Fruit fly (Drosophila melanogaster) whole organism, embryonic: ENCODE results near the gene CG6607.

Source experiments
- Abd-B ChIP-seq: fragments of 200-800 bp; sonication (Bioruptor generic); optimal IDR thresholded peaks from 2 replicates; lab custom pipeline; 2018; ENCODE audit warnings: missing biosample characterization, mild to moderate bottlenecking, missing genetic modification characterization, moderate library complexity
- Asciz ChIP-seq: fragments of 200-800 bp; sonication (Bioruptor generic); optimal IDR thresholded peaks from 2 replicates; lab custom pipeline; 2017; ENCODE audit warnings: missing biosample characterization, mild to moderate bottlenecking, missing genetic modification characterization, missing genetic modification reagents
- B-H2 ChIP-seq: fragments of 200-800 bp; sonication (Bioruptor generic); optimal IDR thresholded peaks from 2 replicates; lab custom pipeline; 2018; ENCODE audit warnings: missing biosample characterization, mild to moderate bottlenecking, missing genetic modification characterization
- C15 ChIP-seq: fragments of 200-800 bp; sonication (Bioruptor generic); IDR thresholded peaks from 3 replicates; pipeline ENCODE4 v1.3.6; 2022; ENCODE audit warnings: missing biosample characterization, missing genetic modification characterization
- CG1024 ChIP-seq: fragments of 200-800 bp; sonication (Bioruptor generic); IDR thresholded peaks from 2 replicates; pipeline ENCODE4 v1.3.6; 2022; ENCODE audit warnings: missing biosample characterization, missing genetic modification characterization
- CG10543 ChIP-seq: fragments of 200-800 bp; sonication (Bioruptor generic); optimal IDR thresholded peaks from 3 replicates; lab custom pipeline; 2017; ENCODE audit warnings: missing biosample characterization, mild to moderate bottlenecking, missing genetic modification characterization, moderate library complexity
- CG11696 ChIP-seq: fragments of 200-800 bp; sonication (Bioruptor generic); IDR thresholded peaks from 2 replicates; pipeline ENCODE4 v1.3.6; 2022; ENCODE audit warnings: missing biosample characterization, missing genetic modification characterization
- CG11723 ChIP-seq: fragments of 200-800 bp; sonication (Bioruptor generic); optimal IDR thresholded peaks from 2 replicates; lab custom pipeline; 2017; ENCODE audit warnings: missing biosample characterization, mild to moderate bottlenecking, missing genetic modification characterization
- CG14965 ChIP-seq: fragments of 200-800 bp; sonication (Bioruptor generic); optimal IDR thresholded peaks from 2 replicates; lab custom pipeline; 2016; ENCODE audit warnings: missing biosample characterization, missing genetic modification characterization, borderline replicate concordance
- CG16779 ChIP-seq: fragments of 200-800 bp; sonication (Bioruptor generic); IDR thresholded peaks from 2 replicates; pipeline ENCODE4 v1.3.6; 2022; ENCODE audit warnings: missing biosample characterization, missing genetic modification characterization
- CG16813 ChIP-seq: fragments of 200-800 bp; sonication (Bioruptor generic); IDR thresholded peaks from 3 replicates; pipeline ENCODE4 v1.3.6; 2022; ENCODE audit warnings: missing biosample characterization, missing genetic modification characterization; ENCODE audit not compliant: partially characterized antibody
- CG17829 ChIP-seq: fragments of 200-800 bp; optimal IDR thresholded peaks from 2 replicates; lab custom pipeline; 2019; ENCODE audit warnings: missing biosample characterization, mild to moderate bottlenecking, missing genetic modification characterization, moderate library complexity
- CG2199 ChIP-seq: fragments of 200-800 bp; sonication (Bioruptor generic); IDR thresholded peaks from 3 replicates; pipeline ENCODE4 v1.3.6; 2022; ENCODE audit warnings: missing biosample characterization, missing genetic modification characterization
- CG2202 ChIP-seq: fragments of 200-800 bp; sonication (Bioruptor generic); optimal IDR thresholded peaks from 2 replicates; lab custom pipeline; 2018; ENCODE audit warnings: missing biosample characterization, mild to moderate bottlenecking, missing genetic modification characterization
- CG2712 ChIP-seq: fragments of 200-800 bp; optimal IDR thresholded peaks from 3 replicates; lab custom pipeline; 2019; ENCODE audit warnings: missing biosample characterization, mild to moderate bottlenecking, missing genetic modification characterization, moderate library complexity
- CG31224 ChIP-seq: fragments of 200-800 bp; sonication (Bioruptor generic); IDR thresholded peaks from 2 replicates; pipeline ENCODE4 v1.3.6; 2022; ENCODE audit warnings: missing biosample characterization, missing genetic modification characterization
- CG5180 ChIP-seq: fragments of 200-800 bp; sonication (Bioruptor generic); optimal IDR thresholded peaks from 3 replicates; lab custom pipeline; 2017; ENCODE audit warnings: missing biosample characterization, missing genetic modification characterization, mild to moderate bottlenecking, moderate library complexity, missing genetic modification reagents
- CG6175 ChIP-seq: fragments of 200-800 bp; sonication (Bioruptor generic); IDR thresholded peaks from 3 replicates; pipeline ENCODE4 v1.3.6; 2022; ENCODE audit warnings: missing biosample characterization, missing genetic modification characterization
- CG6813 ChIP-seq: fragments of 200-800 bp; sonication (Bioruptor generic); optimal IDR thresholded peaks from 2 replicates; lab custom pipeline; 2017; ENCODE audit warnings: missing biosample characterization, missing genetic modification characterization, mild to moderate bottlenecking, moderate library complexity, missing genetic modification reagents
- CG7928 ChIP-seq: fragments of 200-800 bp; sonication (Bioruptor generic); optimal IDR thresholded peaks from 2 replicates; lab custom pipeline; 2017; ENCODE audit warnings: missing biosample characterization, mild to moderate bottlenecking, missing genetic modification characterization
- Chrac-16 ChIP-seq: fragments of 200-800 bp; sonication (Bioruptor generic); optimal IDR thresholded peaks from 3 replicates; lab custom pipeline; 2016; ENCODE audit warnings: missing biosample characterization, missing genetic modification characterization
- Hand ChIP-seq: fragments of 200-800 bp; sonication (Bioruptor generic); optimal IDR thresholded peaks from 2 replicates; lab custom pipeline; 2017; ENCODE audit warnings: mild to moderate bottlenecking, missing biosample characterization, missing genetic modification reagents, missing genetic modification characterization
- Max ChIP-seq: fragments of 200-800 bp; sonication (Bioruptor generic); optimal IDR thresholded peaks from 2 replicates; lab custom pipeline; 2016; ENCODE audit warnings: missing biosample characterization, mild to moderate bottlenecking, missing genetic modification characterization
- Med ChIP-seq: fragments of 200-800 bp; sonication (Bioruptor generic); peaks from one replicate; lab custom pipeline; 2016; ENCODE audit warnings: missing biosample characterization, missing genetic modification characterization, mild to moderate bottlenecking, inconsistent platforms, moderate library complexity
- Mes4 ChIP-seq: fragments of 200-800 bp; sonication (Bioruptor generic); optimal IDR thresholded peaks from 2 replicates; lab custom pipeline; 2016; ENCODE audit warnings: missing biosample characterization, missing genetic modification characterization
- Rfx ChIP-seq: fragments of 200-800 bp; sonication (Bioruptor generic); IDR thresholded peaks from 2 replicates; pipeline ENCODE4 v1.3.6; 2022; ENCODE audit warnings: missing biosample characterization, missing genetic modification characterization
- Trl ChIP-seq, 3 experiments: fragments of >200 bp in 2 of 3; fragments of 200-800 bp in 1 of 3; sonication (Bioruptor generic) in 1 of 3; optimal IDR thresholded peaks; 2 replicates in 1 of 3; 3 replicates in 2 of 3; lab custom pipeline; 2016 to 2017; ENCODE audit warnings: missing biosample characterization in 1 of 3, missing genetic modification characterization in 1 of 3
- Vsx1 ChIP-seq: fragments of 200-800 bp; sonication (Bioruptor generic); optimal IDR thresholded peaks from 2 replicates; lab custom pipeline; 2017; ENCODE audit warnings: missing biosample characterization, mild to moderate bottlenecking, missing genetic modification characterization, missing genetic modification reagents
- ac ChIP-seq: fragments of 200-800 bp; sonication (Bioruptor generic); optimal IDR thresholded peaks from 3 replicates; lab custom pipeline; 2017; ENCODE audit warnings: missing biosample characterization, mild to moderate bottlenecking, missing genetic modification characterization
- bbx ChIP-seq: fragments of 200-800 bp; sonication (Bioruptor generic); IDR thresholded peaks from 2 replicates; pipeline ENCODE4 v1.3.6; 2022; ENCODE audit warnings: missing biosample characterization, missing genetic modification characterization; ENCODE audit not compliant: partially characterized antibody
- caup ChIP-seq: fragments of 200-800 bp; sonication (Bioruptor generic); optimal IDR thresholded peaks from 3 replicates; lab custom pipeline; 2017; ENCODE audit warnings: missing biosample characterization, mild to moderate bottlenecking, missing genetic modification characterization, moderate library complexity; ENCODE audit not compliant: severe bottlenecking
- cg ChIP-seq: fragments of 200-800 bp; sonication (Bioruptor generic); optimal IDR thresholded peaks from 3 replicates; lab custom pipeline; 2019; ENCODE audit warnings: missing biosample characterization, mild to moderate bottlenecking, missing genetic modification characterization, moderate library complexity
- gt ChIP-seq: fragments of 200-800 bp; sonication (Bioruptor generic); IDR thresholded peaks from 2 replicates; pipeline ENCODE4 v1.3.6; 2022; ENCODE audit warnings: missing biosample characterization, missing genetic modification characterization
- hkb ChIP-seq, 2 experiments: fragments of 200-800 bp in 1 of 2; fragments of >200 bp in 1 of 2; sonication (Bioruptor generic) in 1 of 2; IDR thresholded peaks in 1 of 2; optimal IDR thresholded peaks in 1 of 2; 2 replicates each; pipeline versions ENCODE4 v1.3.6 to Lab custom; 2017 to 2022; ENCODE audit warnings: missing biosample characterization in 1 of 2, missing genetic modification characterization in 1 of 2
- insv ChIP-seq, 2 experiments: fragments of 200-800 bp; sonication (Bioruptor generic); optimal IDR thresholded peaks; 3 replicates each; lab custom pipeline; 2016 to 2018; ENCODE audit warnings: missing biosample characterization in 2 of 2, missing genetic modification characterization in 2 of 2
- jing ChIP-seq: fragments of 200-800 bp; sonication (Bioruptor generic); optimal IDR thresholded peaks from 2 replicates; lab custom pipeline; 2018; ENCODE audit warnings: missing biosample characterization, mild to moderate bottlenecking, missing genetic modification characterization
- lbe ChIP-seq: fragments of 200-800 bp; sonication (Bioruptor generic); optimal IDR thresholded peaks from 2 replicates; lab custom pipeline; 2016; ENCODE audit warnings: missing biosample characterization, mild to moderate bottlenecking, missing genetic modification characterization
- pros ChIP-seq: fragments of 200-800 bp; sonication (Bioruptor generic); optimal IDR thresholded peaks from 3 replicates; lab custom pipeline; 2019; ENCODE audit warnings: missing biosample characterization, mild to moderate bottlenecking, missing genetic modification characterization, moderate library complexity
- sisA ChIP-seq: fragments of 200-800 bp; sonication (Bioruptor generic); IDR thresholded peaks from 2 replicates; pipeline ENCODE4 v1.3.6; 2022; ENCODE audit warnings: missing biosample characterization, missing genetic modification characterization
- tgo ChIP-seq: fragments of 200-800 bp; sonication (Bioruptor generic); IDR thresholded peaks from 3 replicates; pipeline ENCODE4 v1.3.6; 2022; ENCODE audit warnings: missing biosample characterization, missing genetic modification characterization
- toy ChIP-seq: fragments of 200-800 bp; sonication (Bioruptor generic); IDR thresholded peaks from 2 replicates; pipeline ENCODE4 v1.3.6; 2022; ENCODE audit warnings: missing biosample characterization, missing genetic modification characterization
- ttk ChIP-seq: fragments of 200-800 bp; sonication (Bioruptor generic); IDR thresholded peaks from 2 replicates; pipeline ENCODE4 v2.1.2; 2022; ENCODE audit warnings: missing biosample characterization, missing genetic modification characterization
- zf30C ChIP-seq: fragments of 200-800 bp; sonication (Bioruptor generic); optimal IDR thresholded peaks from 3 replicates; lab custom pipeline; 2018; ENCODE audit warnings: missing biosample characterization, mild to moderate bottlenecking, missing genetic modification characterization

CG6607 gene

dm6 chr3R:24557020-24557465 is 29.2 kb downstream of the CG6607 start (continued):
- TF ChIP-seq Vsx1 (GFP tag; lab: Kevin White, UChicago) (no peak), CG11696 (no peak), CG6175 (no peak; the same call in 2 of the 3 replicates), Chrac-16 (GFP tag; lab: Kevin White, UChicago) (peak; percentile 82), CG10543 (GFP tag; lab: Kevin White, UChicago) (peak; percentile 52), tgo (GFP tag; lab: Robert Waterston, UW) (peak; percentile 72; the same call in 2 of the 3 replicates), CG16813 (GFP tag; lab: Robert Waterston, UW) (peak; percentile 83), hkb (optimal IDR thresholded peaks at IDR 0.05; lab: Kevin White, UChicago) (no peak), hkb (GFP tag; IDR thresholded peaks at IDR 0.05; lab: Robert Waterston, UW) (peak; percentile 62), zf30C (GFP tag; lab: Kevin White, UChicago) (no peak), CG2202 (tag; lab: Kevin White, UChicago) (no peak), sisA (GFP tag; lab: Robert Waterston, UW) (peak; percentile 68), bbx (GFP tag; lab: Robert Waterston, UW) (peak; percentile 96), Asciz (peak; percentile 58), CG17829 (tag; lab: Kevin White, UChicago) (peak; percentile 70), CG7928 (GFP tag; lab: Kevin White, UChicago) (no peak), CG16779 (GFP tag; lab: Robert Waterston, UW) (peak; percentile 72; the same call in 1 of the 2 replicates), CG2712 (tag; lab: Kevin White, UChicago) (peak; percentile 68), C15 (GFP tag; lab: Robert Waterston, UW) (no peak), CG31224 (GFP tag; lab: Robert Waterston, UW) (0 out of 2 replicates have a peak, but pooled peaks have one; percentile 23), B-H2 (peak; percentile 76), insv (GFP tag; optimal IDR thresholded peaks at IDR 0.05; lab: Kevin White, UChicago) (peak in 1 of 2 experiments; percentile 58), Abd-B (GFP tag; lab: Kevin White, UChicago) (no peak), toy (GFP tag; lab: Robert Waterston, UW) (no peak), CG6813 (GFP tag; lab: Kevin White, UChicago) (no peak), ttk (peak; percentile 38; the same call in 1 of the 2 replicates), CG1024 (GFP tag; lab: Robert Waterston, UW) (0 out of 2 replicates have a peak, but pooled peaks have one; percentile 39), caup (GFP tag; lab: Kevin White, UChicago) (peak; percentile 59), ac (GFP tag; lab: Kevin White, UChicago) (no peak), Rfx (GFP tag; lab: Robert Waterston, UW) (peak; percentile 90; the same call in 1 of the 2 replicates), CG2199 (GFP tag; lab: Robert Waterston, UW) (peak; percentile 99), Max (no peak), jing (GFP tag; lab: Kevin White, UChicago) (no peak), Hand (GFP tag; lab: Kevin White, UChicago) (no peak), gt (GFP tag; lab: Robert Waterston, UW) (no peak; the same call in 1 of the 2 replicates), CG5180 (GFP tag; lab: Kevin White, UChicago) (no peak), pros (no peak), CG14965 (no peak)
- TF ChIP-seq, all 482 proteins: peak for 272

- TF ChIP-seq Mes4 (GFP tag; lab: Kevin White, UChicago) (no peak), cg (no peak), CG11723 (no peak), Trl (optimal IDR thresholded peaks at IDR 0.05; lab: Kevin White, UChicago) (no peak), Trl (GFP tag; optimal IDR thresholded peaks at IDR 0.05; lab: Kevin White, UChicago) (no peak), Med (GFP tag; lab: Kevin White, UChicago) (no peak), lbe (GFP tag; lab: Kevin White, UChicago) (no peak)
Observed at dm6 chr3R:24562323-24563025, 34.6 kb downstream of the CG6607 start.
